Fruit fly (Drosophila melanogaster) whole organism, embryonic: ENCODE results near the gene CG10019.

Experiments
- Adf1 ChIP-seq: fragments of 200-800 bp; sonication (Bioruptor generic); IDR thresholded peaks from 2 replicates; pipeline ENCODE4 v1.3.6; 2022; ENCODE audit warnings: missing biosample characterization, missing genetic modification characterization
- Asciz ChIP-seq: fragments of 200-800 bp; sonication (Bioruptor generic); optimal IDR thresholded peaks from 2 replicates; lab custom pipeline; 2017; ENCODE audit warnings: missing biosample characterization, mild to moderate bottlenecking, missing genetic modification characterization, missing genetic modification reagents
- Atf-2 ChIP-seq: fragments of 200-800 bp; sonication (Bioruptor generic); optimal IDR thresholded peaks from 2 replicates; lab custom pipeline; 2016; ENCODE audit warnings: missing biosample characterization, missing genetic modification characterization
- CG10959 ChIP-seq: fragments of 200-800 bp; sonication (Bioruptor generic); IDR thresholded peaks from 2 replicates; pipeline ENCODE4 v1.3.6; 2022; ENCODE audit warnings: missing biosample characterization, missing genetic modification characterization
- CG2199 ChIP-seq: fragments of 200-800 bp; sonication (Bioruptor generic); IDR thresholded peaks from 3 replicates; pipeline ENCODE4 v1.3.6; 2022; ENCODE audit warnings: missing biosample characterization, missing genetic modification characterization
- CG30403 ChIP-seq: fragments of 200-800 bp; sonication (Bioruptor generic); optimal IDR thresholded peaks from 3 replicates; lab custom pipeline; 2016; ENCODE audit warnings: missing biosample characterization, missing genetic modification characterization
- CG3163 ChIP-seq: fragments of 200-800 bp; sonication (Bioruptor generic); optimal IDR thresholded peaks from 3 replicates; lab custom pipeline; 2016; ENCODE audit warnings: missing biosample characterization, missing genetic modification characterization
- CG32532 ChIP-seq: fragments of 200-800 bp; sonication (Bioruptor generic); IDR thresholded peaks from 2 replicates; pipeline ENCODE4 v1.3.6; 2022; ENCODE audit warnings: missing biosample characterization, missing genetic modification characterization
- CG4730 ChIP-seq: fragments of 200-800 bp; sonication (Bioruptor generic); IDR thresholded peaks from 2 replicates; pipeline ENCODE4 v1.3.6; 2022; ENCODE audit warnings: missing biosample characterization, missing genetic modification characterization
- CG6854 ChIP-seq: fragments of 200-800 bp; sonication (Bioruptor generic); optimal IDR thresholded peaks from 3 replicates; lab custom pipeline; 2017; ENCODE audit warnings: missing biosample characterization, mild to moderate bottlenecking, missing genetic modification characterization
- CG7357 ChIP-seq: fragments of 200-800 bp; sonication (Bioruptor generic); IDR thresholded peaks from 3 replicates; pipeline ENCODE4 v1.3.6; 2022; ENCODE audit warnings: missing biosample characterization, missing genetic modification characterization
- CG9215 ChIP-seq: fragments of 200-800 bp; sonication (Bioruptor generic); IDR thresholded peaks from 2 replicates; pipeline ENCODE4 v1.3.6; 2022; ENCODE audit warnings: missing biosample characterization, missing genetic modification characterization
- CG9876 ChIP-seq: fragments of 200-800 bp; sonication (Bioruptor generic); optimal IDR thresholded peaks from 2 replicates; lab custom pipeline; 2016; ENCODE audit warnings: missing biosample characterization, missing genetic modification characterization
- Gug ChIP-seq: fragments of 200-800 bp; sonication (Bioruptor generic); IDR thresholded peaks from 4 replicates; pipeline ENCODE4 v1.3.6; 2022; ENCODE audit warnings: missing biosample characterization, missing genetic modification characterization
- HLHmδ ChIP-seq: fragments of 200-800 bp; sonication (Bioruptor generic); optimal IDR thresholded peaks from 2 replicates; lab custom pipeline; 2018; ENCODE audit warnings: missing biosample characterization, mild to moderate bottlenecking, missing genetic modification characterization, moderate library complexity
- Hey ChIP-seq: fragments of 200-800 bp; sonication (Bioruptor generic); optimal IDR thresholded peaks from 3 replicates; lab custom pipeline; 2018; ENCODE audit warnings: missing biosample characterization, mild to moderate bottlenecking, missing genetic modification characterization
- Hsf ChIP-seq: fragments of 200-800 bp; sonication (Bioruptor generic); optimal IDR thresholded peaks from 3 replicates; lab custom pipeline; 2016; ENCODE audit warnings: missing biosample characterization, missing genetic modification characterization
- Lhr ChIP-seq: fragments of 200-800 bp; sonication (Bioruptor generic); optimal IDR thresholded peaks from 3 replicates; lab custom pipeline; 2017; ENCODE audit warnings: mild to moderate bottlenecking, missing biosample characterization, missing genetic modification reagents, missing genetic modification characterization
- Lpt ChIP-seq: fragments of >200 bp; optimal IDR thresholded peaks from 2 replicates; lab custom pipeline; 2018; ENCODE audit warnings: missing biosample characterization, missing genetic modification characterization
- MESR4 ChIP-seq: fragments of 200-800 bp; sonication (Bioruptor generic); optimal IDR thresholded peaks from 2 replicates; lab custom pipeline; 2018; ENCODE audit warnings: missing biosample characterization, mild to moderate bottlenecking, missing genetic modification characterization, moderate library complexity
- Meics ChIP-seq: fragments of 200-800 bp; sonication (Bioruptor generic); optimal IDR thresholded peaks from 2 replicates; lab custom pipeline; 2017; ENCODE audit warnings: missing biosample characterization, mild to moderate bottlenecking, missing genetic modification characterization
- Myb ChIP-seq: fragments of 200-800 bp; sonication (Bioruptor generic); optimal IDR thresholded peaks from 2 replicates; lab custom pipeline; 2016; ENCODE audit warnings: missing biosample characterization, missing genetic modification characterization
- Optix ChIP-seq: fragments of 200-800 bp; sonication (Bioruptor generic); IDR thresholded peaks from 3 replicates; pipeline ENCODE4 v1.3.6; 2022; ENCODE audit warnings: missing biosample characterization, missing genetic modification characterization
- Rx ChIP-seq: fragments of 200-800 bp; sonication (Bioruptor generic); IDR thresholded peaks from 2 replicates; pipeline ENCODE4 v1.3.6; 2022; ENCODE audit warnings: missing biosample characterization, missing genetic modification characterization
- Side ChIP-seq: fragments of 200-800 bp; sonication (Bioruptor generic); optimal IDR thresholded peaks from 2 replicates; lab custom pipeline; 2016; ENCODE audit warnings: missing biosample characterization, missing genetic modification characterization
- Spps ChIP-seq: fragments of 200-800 bp; sonication (Bioruptor generic); optimal IDR thresholded peaks from 2 replicates; lab custom pipeline; 2018; ENCODE audit warnings: missing biosample characterization, mild to moderate bottlenecking, missing genetic modification characterization
- al ChIP-seq: fragments of 200-800 bp; sonication (Bioruptor generic); IDR thresholded peaks from 2 replicates; pipeline ENCODE4 v1.3.6; 2022; ENCODE audit warnings: missing biosample characterization, missing genetic modification characterization
- ato ChIP-seq: fragments of 200-800 bp; sonication (Bioruptor generic); IDR thresholded peaks from 2 replicates; pipeline ENCODE4 v1.3.6; 2022; ENCODE audit warnings: missing biosample characterization, missing genetic modification characterization; ENCODE audit not compliant: partially characterized antibody
- cas ChIP-seq: fragments of 200-800 bp; sonication (Bioruptor generic); IDR thresholded peaks from 2 replicates; pipeline ENCODE4 v1.3.6; 2022; ENCODE audit warnings: missing biosample characterization, missing genetic modification characterization
- chinmo ChIP-seq: fragments of 200-800 bp; sonication (Bioruptor generic); IDR thresholded peaks from 4 replicates; pipeline ENCODE4 v1.3.6; 2022; ENCODE audit warnings: missing biosample characterization, missing genetic modification characterization; ENCODE audit not compliant: partially characterized antibody
- chn ChIP-seq: fragments of 200-800 bp; sonication (Bioruptor generic); optimal IDR thresholded peaks from 2 replicates; lab custom pipeline; 2016; ENCODE audit warnings: missing biosample characterization, missing genetic modification characterization
- ci ChIP-seq: fragments of 200-800 bp; sonication (Bioruptor generic); IDR thresholded peaks from 3 replicates; pipeline ENCODE4 v1.3.6; 2022; ENCODE audit warnings: missing biosample characterization, missing genetic modification characterization
- corto ChIP-seq: fragments of 200-800 bp; sonication (Bioruptor generic); optimal IDR thresholded peaks from 2 replicates; lab custom pipeline; 2016; ENCODE audit warnings: missing biosample characterization, mild to moderate bottlenecking, missing genetic modification characterization, moderate library complexity
- croc ChIP-seq: fragments of 200-800 bp; sonication (Bioruptor generic); conservative IDR thresholded peaks from 3 replicates; pipeline ENCODE4 v1.3.6; 2022; ENCODE audit warnings: missing biosample characterization, missing genetic modification characterization
- crol ChIP-seq: fragments of 200-800 bp; sonication (Bioruptor generic); IDR thresholded peaks from 2 replicates; pipeline ENCODE4 v1.3.6; 2022; ENCODE audit warnings: missing biosample characterization, missing genetic modification characterization
- fd96Cb ChIP-seq: fragments of 200-800 bp; sonication (Bioruptor generic); optimal IDR thresholded peaks from 2 replicates; lab custom pipeline; 2018; ENCODE audit warnings: missing biosample characterization, mild to moderate bottlenecking, missing genetic modification characterization, moderate library complexity
- gcm ChIP-seq: fragments of 200-800 bp; sonication (Bioruptor generic); optimal IDR thresholded peaks from 2 replicates; lab custom pipeline; 2019; ENCODE audit warnings: missing biosample characterization, mild to moderate bottlenecking, missing genetic modification characterization, moderate library complexity
- h ChIP-seq: fragments of >200 bp; optimal IDR thresholded peaks from 2 replicates; lab custom pipeline; 2017
- hb ChIP-seq: fragments of 200-800 bp; sonication (Bioruptor generic); IDR thresholded peaks from 3 replicates; pipeline ENCODE4 v1.3.6; 2022; ENCODE audit warnings: missing biosample characterization, missing genetic modification characterization; ENCODE audit not compliant: partially characterized antibody
- jigr1 ChIP-seq: fragments of 200-800 bp; sonication (Bioruptor generic); IDR thresholded peaks from 3 replicates; pipeline ENCODE4 v1.3.6; 2022; ENCODE audit warnings: missing biosample characterization, missing genetic modification characterization
- lbe ChIP-seq: fragments of 200-800 bp; sonication (Bioruptor generic); optimal IDR thresholded peaks from 2 replicates; lab custom pipeline; 2016; ENCODE audit warnings: missing biosample characterization, mild to moderate bottlenecking, missing genetic modification characterization
- lov ChIP-seq, 2 experiments: fragments of 200-800 bp in 1 of 2; fragments of >200 bp in 1 of 2; sonication (Bioruptor generic) in 1 of 2; IDR thresholded peaks in 1 of 2; optimal IDR thresholded peaks in 1 of 2; 2 replicates in 1 of 2; 3 replicates in 1 of 2; pipeline versions ENCODE4 v1.3.6 to Lab custom; 2017 to 2022; ENCODE audit warnings: missing biosample characterization in 1 of 2, missing genetic modification characterization in 1 of 2
- nom ChIP-seq: fragments of 200-800 bp; sonication (Bioruptor generic); optimal IDR thresholded peaks from 2 replicates; lab custom pipeline; 2017; ENCODE audit warnings: missing biosample characterization, missing genetic modification characterization, mild to moderate bottlenecking, moderate library complexity, missing genetic modification reagents
- phol ChIP-seq: fragments of 200-800 bp; sonication (Bioruptor generic); optimal IDR thresholded peaks from 3 replicates; lab custom pipeline; 2018; ENCODE audit warnings: missing biosample characterization, mild to moderate bottlenecking, missing genetic modification characterization, moderate library complexity
- pros ChIP-seq: fragments of 200-800 bp; sonication (Bioruptor generic); optimal IDR thresholded peaks from 3 replicates; lab custom pipeline; 2019; ENCODE audit warnings: missing biosample characterization, mild to moderate bottlenecking, missing genetic modification characterization, moderate library complexity
- psq ChIP-seq: fragments of 200-800 bp; sonication (Bioruptor generic); optimal IDR thresholded peaks from 2 replicates; lab custom pipeline; 2017; ENCODE audit warnings: missing biosample characterization, missing genetic modification characterization
- pzg ChIP-seq: fragments of 200-800 bp; sonication (Bioruptor generic); optimal IDR thresholded peaks from 3 replicates; lab custom pipeline; 2018; ENCODE audit warnings: missing biosample characterization, mild to moderate bottlenecking, missing genetic modification characterization, moderate library complexity
- sr ChIP-seq: fragments of 200-800 bp; sonication (Bioruptor generic); IDR thresholded peaks from 3 replicates; pipeline ENCODE4 v1.3.6; 2022; ENCODE audit warnings: missing biosample characterization, missing genetic modification characterization
- trh ChIP-seq: fragments of 200-800 bp; sonication (Bioruptor generic); optimal IDR thresholded peaks from 2 replicates; lab custom pipeline; 2016; ENCODE audit warnings: missing biosample characterization, missing genetic modification characterization
- tx ChIP-seq: fragments of 200-800 bp; sonication (Bioruptor generic); optimal IDR thresholded peaks from 2 replicates; lab custom pipeline; 2016; ENCODE audit warnings: missing biosample characterization, missing genetic modification characterization
- vfl ChIP-seq: fragments of 200-800 bp; sonication (Bioruptor generic); optimal IDR thresholded peaks from 2 replicates; lab custom pipeline; 2016; ENCODE audit warnings: missing biosample characterization, missing genetic modification characterization

CG10019 gene

dm6 chr2L:3776614-3777196, 46.4 kb downstream of the CG10019 start (continued):
- TF ChIP-seq CG9215 (GFP tag; lab: Robert Waterston, UW) (peak; percentile 65), trh (peak; percentile 59), lbe (peak; percentile 81), CG9876 (GFP tag; lab: Kevin White, UChicago) (no peak), nom (GFP tag; lab: Kevin White, UChicago) (peak; percentile 89), h (lab: Kevin White, UChicago) (no peak), CG30403 (GFP tag; lab: Kevin White, UChicago) (peak; percentile 82), Hsf (peak; percentile 40), MESR4 (GFP tag; lab: Kevin White, UChicago) (no peak), pros (GFP tag; lab: Kevin White, UChicago) (peak; percentile 88), ato (no peak), CG4730 (GFP tag; lab: Robert Waterston, UW) (peak; percentile 74), gcm (GFP tag; lab: Kevin White, UChicago) (peak; percentile 95), CG32532 (GFP tag; lab: Robert Waterston, UW) (peak; percentile 80; the same call in 1 of the 2 replicates), Adf1 (peak; percentile 44; the same call in 1 of the 2 replicates), Spps (tag; lab: Kevin White, UChicago) (peak; percentile 90), chn (GFP tag; lab: Kevin White, UChicago) (no peak), Side (GFP tag; lab: Kevin White, UChicago) (no peak), Hey (no peak), Asciz (GFP tag; lab: Kevin White, UChicago) (peak; percentile 82), pzg (no peak), fd96Cb (peak; percentile 86), ci (peak; percentile 82), hb (GFP tag; lab: Robert Waterston, UW) (no peak), CG7357 (peak; percentile 82), Meics (GFP tag; lab: Kevin White, UChicago) (peak; percentile 80), phol (peak; percentile 93), CG6854 (GFP tag; lab: Kevin White, UChicago) (peak; percentile 33), Atf-2 (no peak), tx (GFP tag; lab: Kevin White, UChicago) (no peak), psq (peak; percentile 62), crol (GFP tag; lab: Robert Waterston, UW) (no peak), Myb (no peak), CG10959 (GFP tag; lab: Robert Waterston, UW) (peak; percentile 80), croc (GFP tag; lab: Robert Waterston, UW) (peak; percentile 80), cas (GFP tag; lab: Robert Waterston, UW) (no peak), Rx (GFP tag; lab: Robert Waterston, UW) (no peak; the same call in 1 of the 2 replicates), Gug (peak; percentile 38; the same call in 1 of the 4 replicates), CG3163 (GFP tag; lab: Kevin White, UChicago) (no peak), al (GFP tag; lab: Robert Waterston, UW) (peak; percentile 34; the same call in 1 of the 2 replicates), chinmo (GFP tag; lab: Robert Waterston, UW) (no peak), HLHmδ (no peak), jigr1 (GFP tag; lab: Robert Waterston, UW) (peak; percentile 43; the same call in 1 of the 3 replicates), sr (GFP tag; lab: Robert Waterston, UW) (no peak), Lhr (GFP tag; lab: Kevin White, UChicago) (peak; percentile 57), corto (GFP tag; lab: Kevin White, UChicago) (no peak), vfl (no peak), lov (optimal IDR thresholded peaks at IDR 0.05; lab: Kevin White, UChicago) (no peak), lov (GFP tag; IDR thresholded peaks at IDR 0.05; lab: Robert Waterston, UW) (no peak; the same call in 2 of the 3 replicates), Optix (no peak), CG2199 (GFP tag; lab: Robert Waterston, UW) (no peak), Lpt (no peak)
